Fruit fly (Drosophila melanogaster) whole organism, prepupa: ENCODE data around the gene CG9674.

ENCODE experiments used
- Blimp-1 ChIP-seq: fragments of 200-800 bp; sonication (Bioruptor generic); optimal IDR thresholded peaks from 3 replicates; lab custom pipeline; 2017; ENCODE audit warnings: missing biosample characterization, missing genetic modification characterization, mild to moderate bottlenecking, moderate library complexity, missing genetic modification reagents
- CG10631 ChIP-seq: fragments of 200-800 bp; sonication (Bioruptor generic); optimal IDR thresholded peaks from 2 replicates; lab custom pipeline; 2016; ENCODE audit warnings: missing biosample characterization, missing genetic modification characterization
- CG10669 ChIP-seq: fragments of 200-800 bp; sonication (Bioruptor generic); optimal IDR thresholded peaks from 3 replicates; lab custom pipeline; 2018; ENCODE audit warnings: missing biosample characterization, mild to moderate bottlenecking, missing genetic modification characterization, moderate library complexity
- CG11294 ChIP-seq: fragments of 200-800 bp; sonication (Bioruptor generic); IDR thresholded peaks from 2 replicates; pipeline ENCODE4 v1.3.6; 2022; ENCODE audit warnings: missing biosample characterization, missing genetic modification characterization
- CG11762 ChIP-seq: fragments of 200-800 bp; sonication (Bioruptor generic); optimal IDR thresholded peaks from 3 replicates; lab custom pipeline; 2016; ENCODE audit warnings: missing biosample characterization, missing genetic modification characterization; ENCODE audit not compliant: insufficient read depth
- CG15336 ChIP-seq: fragments of 200-800 bp; sonication (Bioruptor generic); IDR thresholded peaks from 2 replicates; pipeline ENCODE4 v1.3.6; 2022; ENCODE audit warnings: missing biosample characterization, missing genetic modification characterization
- CG1621 ChIP-seq: fragments of 200-800 bp; sonication (Bioruptor generic); optimal IDR thresholded peaks from 3 replicates; lab custom pipeline; 2018; ENCODE audit warnings: missing biosample characterization, mild to moderate bottlenecking, missing genetic modification characterization
- CG16779 ChIP-seq: fragments of 200-800 bp; sonication (Bioruptor generic); optimal IDR thresholded peaks from 3 replicates; lab custom pipeline; 2017; ENCODE audit warnings: missing biosample characterization, mild to moderate bottlenecking, missing genetic modification characterization
- CG3032 ChIP-seq: fragments of 200-800 bp; optimal IDR thresholded peaks from 2 replicates; lab custom pipeline; 2019; ENCODE audit warnings: missing biosample characterization, mild to moderate bottlenecking, missing genetic modification characterization, moderate library complexity
- CG31627 ChIP-seq: fragments of 200-800 bp; sonication (Bioruptor generic); optimal IDR thresholded peaks from 3 replicates; lab custom pipeline; 2016; ENCODE audit warnings: missing biosample characterization, missing genetic modification characterization
- CG32006 ChIP-seq: fragments of 200-800 bp; sonication (Bioruptor generic); optimal IDR thresholded peaks from 3 replicates; lab custom pipeline; 2017; ENCODE audit warnings: missing biosample characterization, mild to moderate bottlenecking, missing genetic modification characterization
- CG34406 ChIP-seq: fragments of 200-800 bp; sonication (Bioruptor generic); optimal IDR thresholded peaks from 3 replicates; lab custom pipeline; 2016; ENCODE audit warnings: missing biosample characterization, missing genetic modification characterization
- CG3919 ChIP-seq: fragments of 200-800 bp; sonication (Bioruptor generic); optimal IDR thresholded peaks from 3 replicates; lab custom pipeline; 2016; ENCODE audit warnings: missing biosample characterization, missing genetic modification characterization
- CG4318 ChIP-seq: fragments of 200-800 bp; sonication (Bioruptor generic); optimal IDR thresholded peaks from 3 replicates; lab custom pipeline; 2017; ENCODE audit warnings: missing biosample characterization, mild to moderate bottlenecking, missing genetic modification characterization
- CG6163 ChIP-seq: fragments of 200-800 bp; sonication (Bioruptor generic); IDR thresholded peaks from 3 replicates; pipeline ENCODE4 v1.3.6; 2022; ENCODE audit warnings: missing biosample characterization, missing genetic modification characterization
- CG6276 ChIP-seq: fragments of 200-800 bp; sonication (Bioruptor generic); optimal IDR thresholded peaks from 2 replicates; lab custom pipeline; 2017; ENCODE audit warnings: missing biosample characterization, mild to moderate bottlenecking, missing genetic modification characterization
- CG6808 ChIP-seq: fragments of 200-800 bp; sonication (Bioruptor generic); optimal IDR thresholded peaks from 3 replicates; lab custom pipeline; 2017; ENCODE audit warnings: missing biosample characterization, missing genetic modification characterization, mild to moderate bottlenecking, moderate library complexity, missing genetic modification reagents
- CG7368 ChIP-seq: fragments of 200-800 bp; sonication (Bioruptor generic); optimal IDR thresholded peaks from 3 replicates; lab custom pipeline; 2016; ENCODE audit warnings: missing biosample characterization, missing genetic modification characterization
- CG8119 ChIP-seq: fragments of 200-800 bp; sonication (Bioruptor generic); IDR thresholded peaks from 3 replicates; pipeline ENCODE4 v1.3.6; 2022; ENCODE audit warnings: missing biosample characterization, missing genetic modification characterization
- CG8319 ChIP-seq: fragments of 200-800 bp; sonication (Bioruptor generic); optimal IDR thresholded peaks from 3 replicates; lab custom pipeline; 2016; ENCODE audit warnings: missing biosample characterization, missing genetic modification characterization
- CG9139 ChIP-seq: fragments of 200-800 bp; sonication (Bioruptor generic); optimal IDR thresholded peaks from 3 replicates; lab custom pipeline; 2017; ENCODE audit warnings: missing biosample characterization, mild to moderate bottlenecking, missing genetic modification characterization
- Eip75B ChIP-seq: fragments of 200-800 bp; sonication (Bioruptor generic); optimal IDR thresholded peaks from 3 replicates; lab custom pipeline; 2016; ENCODE audit warnings: missing biosample characterization, missing genetic modification characterization
- Eip78C ChIP-seq: fragments of 200-800 bp; sonication (Bioruptor generic); peaks from one replicate; lab custom pipeline; 2016; ENCODE audit warnings: missing biosample characterization, missing genetic modification characterization
- Eip93F ChIP-seq: fragments of 200-800 bp; sonication (Bioruptor generic); optimal IDR thresholded peaks from 2 replicates; lab custom pipeline; 2016; ENCODE audit warnings: missing biosample characterization, mild to moderate bottlenecking, missing genetic modification characterization
- Ets21C ChIP-seq: fragments of 200-800 bp; sonication (Bioruptor generic); optimal IDR thresholded peaks from 3 replicates; lab custom pipeline; 2016; ENCODE audit warnings: missing biosample characterization, missing genetic modification characterization
- Ets96B ChIP-seq: fragments of 200-800 bp; optimal IDR thresholded peaks from 2 replicates; lab custom pipeline; 2019; ENCODE audit warnings: missing biosample characterization, mild to moderate bottlenecking, missing genetic modification characterization, moderate library complexity
- Gug ChIP-seq: fragments of 200-800 bp; sonication (Bioruptor generic); IDR thresholded peaks from 2 replicates; pipeline ENCODE4 v1.3.6; 2022; ENCODE audit warnings: missing biosample characterization, missing genetic modification characterization
- Hr4 ChIP-seq: fragments of 200-800 bp; sonication (Bioruptor generic); optimal IDR thresholded peaks from 3 replicates; lab custom pipeline; 2016; ENCODE audit warnings: missing biosample characterization, missing genetic modification characterization
- Lpt ChIP-seq: fragments of 200-800 bp; sonication (Bioruptor generic); optimal IDR thresholded peaks from 3 replicates; lab custom pipeline; 2016; ENCODE audit warnings: missing biosample characterization, missing genetic modification characterization
- Met ChIP-seq: fragments of 200-800 bp; sonication (Bioruptor generic); optimal IDR thresholded peaks from 3 replicates; lab custom pipeline; 2016; ENCODE audit warnings: missing biosample characterization, missing genetic modification characterization
- OdsH ChIP-seq: fragments of 200-800 bp; sonication (Bioruptor generic); optimal IDR thresholded peaks from 3 replicates; lab custom pipeline; 2016; ENCODE audit warnings: missing biosample characterization, missing genetic modification characterization
- Smox ChIP-seq: fragments of 200-800 bp; sonication (Bioruptor generic); optimal IDR thresholded peaks from 3 replicates; lab custom pipeline; 2016; ENCODE audit warnings: missing biosample characterization, missing genetic modification characterization
- Sox102F ChIP-seq: fragments of 200-800 bp; sonication (Bioruptor generic); optimal IDR thresholded peaks from 2 replicates; lab custom pipeline; 2016; ENCODE audit warnings: missing biosample characterization, mild to moderate bottlenecking, missing genetic modification characterization
- Sox14 ChIP-seq: fragments of 200-800 bp; sonication (Bioruptor generic); optimal IDR thresholded peaks from 3 replicates; lab custom pipeline; 2016; ENCODE audit warnings: missing biosample characterization, missing genetic modification characterization
- Sox15 ChIP-seq: fragments of 200-800 bp; sonication (Bioruptor generic); optimal IDR thresholded peaks from 3 replicates; lab custom pipeline; 2016; ENCODE audit warnings: missing biosample characterization, missing genetic modification characterization
- achi ChIP-seq: fragments of 200-800 bp; sonication (Bioruptor generic); optimal IDR thresholded peaks from 3 replicates; lab custom pipeline; 2016; ENCODE audit warnings: missing biosample characterization, missing genetic modification characterization
- acj6 ChIP-seq: fragments of 200-800 bp; sonication (Bioruptor generic); optimal IDR thresholded peaks from 3 replicates; lab custom pipeline; 2016; ENCODE audit warnings: missing biosample characterization, missing genetic modification characterization
- dac ChIP-seq: fragments of 200-800 bp; sonication (Bioruptor generic); optimal IDR thresholded peaks from 2 replicates; lab custom pipeline; 2017; ENCODE audit warnings: missing biosample characterization, mild to moderate bottlenecking, missing genetic modification characterization
- dsx ChIP-seq: fragments of 200-800 bp; optimal IDR thresholded peaks from 3 replicates; lab custom pipeline; 2019; ENCODE audit warnings: missing biosample characterization, mild to moderate bottlenecking, missing genetic modification characterization, moderate library complexity; ENCODE audit not compliant: poor library complexity, severe bottlenecking
- eg ChIP-seq: fragments of 200-800 bp; sonication (Bioruptor generic); IDR thresholded peaks from 3 replicates; pipeline ENCODE4 v1.3.6; 2022; ENCODE audit warnings: missing biosample characterization, missing genetic modification characterization
- fd59A ChIP-seq: fragments of 200-800 bp; sonication (Bioruptor generic); optimal IDR thresholded peaks from 2 replicates; lab custom pipeline; 2017; ENCODE audit warnings: missing biosample characterization, mild to moderate bottlenecking, missing genetic modification characterization, missing genetic modification reagents
- lz ChIP-seq: fragments of 200-800 bp; sonication (Bioruptor generic); optimal IDR thresholded peaks from 3 replicates; lab custom pipeline; 2016; ENCODE audit warnings: missing biosample characterization, missing genetic modification characterization
- net ChIP-seq: fragments of 200-800 bp; sonication (Bioruptor generic); optimal IDR thresholded peaks from 3 replicates; lab custom pipeline; 2016; ENCODE audit warnings: missing biosample characterization, missing genetic modification characterization
- salr ChIP-seq, 2 experiments: fragments of 200-800 bp; sonication (Bioruptor generic); optimal IDR thresholded peaks; 3 replicates each; lab custom pipeline; 2016 to 2018; ENCODE audit warnings: missing biosample characterization in 2 of 2, missing genetic modification characterization in 2 of 2, mild to moderate bottlenecking in 1 of 2
- spab ChIP-seq: fragments of 200-800 bp; sonication (Bioruptor generic); optimal IDR thresholded peaks from 2 replicates; lab custom pipeline; 2017; ENCODE audit warnings: missing biosample characterization, mild to moderate bottlenecking, missing genetic modification characterization, missing genetic modification reagents
- ss ChIP-seq, 2 experiments: fragments of 200-800 bp; sonication (Bioruptor generic); optimal IDR thresholded peaks; 2 replicates in 1 of 2; 3 replicates in 1 of 2; lab custom pipeline; 2017 to 2018; ENCODE audit warnings: mild to moderate bottlenecking in 2 of 2, missing biosample characterization in 2 of 2, missing genetic modification characterization in 2 of 2, moderate library complexity in 1 of 2
- svp ChIP-seq: fragments of 200-800 bp; sonication (Bioruptor generic); peaks from one replicate; lab custom pipeline; 2016; ENCODE audit warnings: missing biosample characterization, missing genetic modification characterization
- topi ChIP-seq: fragments of 200-800 bp; sonication (Bioruptor generic); optimal IDR thresholded peaks from 3 replicates; lab custom pipeline; 2016; ENCODE audit warnings: missing biosample characterization, missing genetic modification characterization
- vri ChIP-seq: fragments of 200-800 bp; sonication (Bioruptor generic); optimal IDR thresholded peaks from 3 replicates; lab custom pipeline; 2016; ENCODE audit warnings: missing biosample characterization, mild to moderate bottlenecking, missing genetic modification characterization

CG9674 gene

dm6 chr3L:16749726-16750125, 57.8 kb downstream of the CG9674 start:
- TF ChIP-seq Lpt = peak; percentile 64
- peak; percentile 61 for TF ChIP-seq dsx (GFP tag; lab: Kevin White, UChicago)
- peak; percentile 61 for TF ChIP-seq spab (GFP tag; lab: Kevin White, UChicago)
- TF ChIP-seq CG10669 (GFP tag; lab: Kevin White, UChicago) = peak; percentile 45
- TF ChIP-seq CG3032 = peak; percentile 64
- no peak for TF ChIP-seq CG11294
- peak in 1 of 2 experiments; percentile 65 for TF ChIP-seq salr (GFP tag; optimal IDR thresholded peaks at IDR 0.05; lab: Kevin White, UChicago)
- TF ChIP-seq CG15336 (GFP tag; lab: Robert Waterston, UW) = peak; percentile 60; the same call in 1 of the 2 replicates
- peak; percentile 24 for TF ChIP-seq dac (GFP tag; lab: Kevin White, UChicago)
- TF ChIP-seq eg (GFP tag; lab: Robert Waterston, UW) = peak; percentile 62; the same call in 1 of the 3 replicates
- no peak for TF ChIP-seq CG8319
- TF ChIP-seq CG3919 = peak; percentile 66
- TF ChIP-seq Gug (GFP tag; lab: Robert Waterston, UW) = peak; percentile 49; the same call in 1 of the 2 replicates
- TF ChIP-seq CG32006 = peak; percentile 69
- peak; percentile 48 for TF ChIP-seq achi
- TF ChIP-seq lz (GFP tag; lab: Kevin White, UChicago) = no peak
- TF ChIP-seq Eip93F = no peak
- peak; percentile 32 to 59 for TF ChIP-seq ss (GFP tag; optimal IDR thresholded peaks at IDR 0.05; lab: Kevin White, UChicago)
- TF ChIP-seq CG6808 = peak; percentile 64
- peak; percentile 30 for TF ChIP-seq svp (GFP tag; lab: Kevin White, UChicago)
- TF ChIP-seq CG16779 (tag; lab: Kevin White, UChicago) = peak; percentile 35
- peak; percentile 63 for TF ChIP-seq CG6276 (GFP tag; lab: Kevin White, UChicago)
- peak; percentile 32 for TF ChIP-seq Hr4 (GFP tag; lab: Kevin White, UChicago)
- peak; percentile 86 for TF ChIP-seq Eip78C (GFP tag; lab: Kevin White, UChicago)
- no peak for TF ChIP-seq CG34406 (GFP tag; lab: Kevin White, UChicago)
- no peak for TF ChIP-seq vri (GFP tag; lab: Kevin White, UChicago)
- peak; percentile 65 for TF ChIP-seq CG10631 (GFP tag; lab: Kevin White, UChicago)
- TF ChIP-seq CG6163 = peak; percentile 66; the same call in 2 of the 3 replicates
- peak; percentile 42 for TF ChIP-seq CG11762 (GFP tag; lab: Kevin White, UChicago)
- no peak for TF ChIP-seq Sox14 (GFP tag; lab: Kevin White, UChicago)
- peak; percentile 20 for TF ChIP-seq Eip75B (GFP tag; lab: Kevin White, UChicago)
- peak; percentile 42 for TF ChIP-seq OdsH (GFP tag; lab: Kevin White, UChicago)
- TF ChIP-seq Met = no peak
- peak; percentile 55; the same call in 2 of the 3 replicates for TF ChIP-seq CG8119
- TF ChIP-seq Smox = no peak
- TF ChIP-seq CG9139 (GFP tag; lab: Kevin White, UChicago) = peak; percentile 27
- peak; percentile 29 for TF ChIP-seq acj6 (GFP tag; lab: Kevin White, UChicago)
- TF ChIP-seq Ets96B = peak; percentile 76
- TF ChIP-seq CG4318 (GFP tag; lab: Kevin White, UChicago) = peak; percentile 19
- peak; percentile 47 for TF ChIP-seq fd59A (GFP tag; lab: Kevin White, UChicago)
- TF ChIP-seq CG7368 (GFP tag; lab: Kevin White, UChicago) = no peak
- TF ChIP-seq net (GFP tag; lab: Kevin White, UChicago) = peak; percentile 51
- TF ChIP-seq, all 60 proteins: peak for 32

- TF ChIP-seq svp (GFP tag; lab: Kevin White, UChicago) (peak; percentile 79), Sox15 (GFP tag; lab: Kevin White, UChicago) (no peak), Blimp-1 (GFP tag; lab: Kevin White, UChicago) (no peak), CG9139 (GFP tag; lab: Kevin White, UChicago) (no peak), Ets21C (GFP tag; lab: Kevin White, UChicago) (no peak), CG4318 (GFP tag; lab: Kevin White, UChicago) (peak; percentile 61), Sox102F (peak; percentile 53), CG7368 (GFP tag; lab: Kevin White, UChicago) (no peak), Hr4 (GFP tag; lab: Kevin White, UChicago) (peak; percentile 72), topi (peak; percentile 45), salr (GFP tag; optimal IDR thresholded peaks at IDR 0.05; lab: Kevin White, UChicago) (peak in 1 of 2 experiments; percentile 70), Eip78C (GFP tag; lab: Kevin White, UChicago) (peak; percentile 81), Met (peak; percentile 48), CG32006 (peak; percentile 83), dsx (GFP tag; lab: Kevin White, UChicago) (peak; percentile 55), dac (GFP tag; lab: Kevin White, UChicago) (no peak), CG3919 (peak; percentile 53), CG1621 (tag; lab: Kevin White, UChicago) (no peak), CG6276 (GFP tag; lab: Kevin White, UChicago) (peak; percentile 69), CG31627 (GFP tag; lab: Kevin White, UChicago) (peak; percentile 31), net (GFP tag; lab: Kevin White, UChicago) (peak; percentile 61), spab (GFP tag; lab: Kevin White, UChicago) (peak; percentile 38)
These were observed 59.2 kb downstream of the CG9674 start for dm6 chr3L:16748343-16748742.
